Worm (Caenorhabditis elegans): ENCODE data around the gene C56E6.2.

DNA sequence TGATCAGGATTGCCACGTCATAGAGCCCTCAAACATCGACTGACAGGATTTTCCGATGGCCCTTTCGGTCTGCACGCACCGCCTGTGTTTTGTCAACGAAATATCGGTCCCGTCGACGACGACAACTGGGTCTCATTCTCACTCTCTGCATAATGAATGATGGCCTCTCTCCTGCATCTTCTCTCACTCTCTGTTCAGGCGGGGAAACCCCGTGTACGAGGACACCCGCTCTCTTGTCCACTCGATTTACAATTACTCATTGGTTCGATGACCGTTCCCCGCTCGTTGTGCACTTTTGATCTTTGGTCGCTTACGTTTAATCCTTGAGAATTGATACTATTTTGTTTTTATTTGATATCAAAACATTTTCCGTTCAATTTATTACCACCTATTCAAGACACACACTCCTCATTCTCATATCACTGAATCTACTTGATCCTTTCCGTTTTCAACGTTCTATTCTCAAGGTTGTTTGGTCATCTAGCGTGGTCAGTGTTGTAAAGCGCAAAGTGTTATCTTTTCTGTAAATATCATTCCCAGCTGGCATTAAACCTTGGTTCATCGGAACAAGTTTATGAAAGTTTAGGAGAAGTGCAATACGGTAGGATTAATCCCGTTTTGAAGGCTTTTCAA is 2.0 kb upstream of the C56E6.2 start:
- TF ChIP-seq dao-5 (tag; optimal IDR thresholded peaks at IDR 0.05): no peak
- no peak for TF ChIP-seq him-1 (tag; optimal IDR thresholded peaks at IDR 0.05)
- no peak for TF ChIP-seq W03F9.2 (tag; optimal IDR thresholded peaks at IDR 0.05)
